Fruit fly (Drosophila melanogaster) whole organism, embryonic: ENCODE measurements around the gene Pgd.

Source experiments
- Aef1 ChIP-seq: fragments of 200-800 bp; sonication (Bioruptor generic); IDR thresholded peaks from 3 replicates; pipeline ENCODE4 v1.3.6; 2022; ENCODE audit warnings: missing biosample characterization, missing genetic modification characterization
- CG1602 ChIP-seq: fragments of 200-800 bp; sonication (Bioruptor generic); optimal IDR thresholded peaks from 3 replicates; lab custom pipeline; 2016; ENCODE audit warnings: missing biosample characterization, missing genetic modification characterization
- CG1603 ChIP-seq: fragments of 200-800 bp; sonication (Bioruptor generic); optimal IDR thresholded peaks from 2 replicates; lab custom pipeline; 2019; ENCODE audit warnings: missing biosample characterization, mild to moderate bottlenecking, missing genetic modification characterization, moderate library complexity
- CG16813 ChIP-seq: fragments of 200-800 bp; sonication (Bioruptor generic); IDR thresholded peaks from 3 replicates; pipeline ENCODE4 v1.3.6; 2022; ENCODE audit warnings: missing biosample characterization, missing genetic modification characterization; ENCODE audit not compliant: partially characterized antibody
- CG17186 ChIP-seq: fragments of 200-800 bp; sonication (Bioruptor generic); optimal IDR thresholded peaks from 3 replicates; lab custom pipeline; 2017; ENCODE audit warnings: missing biosample characterization, missing genetic modification reagents, missing genetic modification characterization
- CG3163 ChIP-seq: fragments of 200-800 bp; sonication (Bioruptor generic); optimal IDR thresholded peaks from 3 replicates; lab custom pipeline; 2016; ENCODE audit warnings: missing biosample characterization, missing genetic modification characterization
- CG32767 ChIP-seq: fragments of 200-800 bp; sonication (Bioruptor generic); IDR thresholded peaks from 2 replicates; pipeline ENCODE4 v1.3.6; 2022; ENCODE audit warnings: missing biosample characterization, missing genetic modification characterization
- CG5180 ChIP-seq: fragments of 200-800 bp; sonication (Bioruptor generic); optimal IDR thresholded peaks from 3 replicates; lab custom pipeline; 2017; ENCODE audit warnings: missing biosample characterization, missing genetic modification characterization, mild to moderate bottlenecking, moderate library complexity, missing genetic modification reagents
- CG6689 ChIP-seq: fragments of 200-800 bp; sonication (Bioruptor generic); IDR thresholded peaks from 2 replicates; pipeline ENCODE4 v1.3.6; 2022; ENCODE audit warnings: missing biosample characterization, missing genetic modification characterization
- CG6765 ChIP-seq: fragments of 200-800 bp; sonication (Bioruptor generic); optimal IDR thresholded peaks from 3 replicates; lab custom pipeline; 2017; ENCODE audit warnings: missing biosample characterization, mild to moderate bottlenecking, missing genetic modification characterization
- CG7786 ChIP-seq: fragments of 200-800 bp; sonication (Bioruptor generic); optimal IDR thresholded peaks from 2 replicates; lab custom pipeline; 2016; ENCODE audit warnings: missing biosample characterization, missing genetic modification characterization
- CkIIα-i1 ChIP-seq: fragments of 200-800 bp; sonication (Bioruptor generic); IDR thresholded peaks from 2 replicates; pipeline ENCODE4 v1.3.6; 2022; ENCODE audit warnings: missing biosample characterization, missing genetic modification characterization
- Dfd ChIP-seq, 2 experiments: fragments of >200 bp; optimal IDR thresholded peaks; 2 replicates each; lab custom pipeline; 2017; ENCODE audit warnings: missing biosample characterization in 2 of 2, missing genetic modification characterization in 2 of 2
- Fer3 ChIP-seq: fragments of 200-800 bp; sonication (Bioruptor generic); optimal IDR thresholded peaks from 2 replicates; lab custom pipeline; 2018; ENCODE audit warnings: missing biosample characterization, mild to moderate bottlenecking, missing genetic modification characterization, moderate library complexity
- HLH54F ChIP-seq: fragments of 200-800 bp; sonication (Bioruptor generic); optimal IDR thresholded peaks from 3 replicates; lab custom pipeline; 2016; ENCODE audit warnings: missing biosample characterization, missing genetic modification characterization
- HmgD ChIP-seq: fragments of 200-800 bp; sonication (Bioruptor generic); optimal IDR thresholded peaks from 3 replicates; lab custom pipeline; 2016; ENCODE audit warnings: missing biosample characterization, missing genetic modification characterization
- Kr ChIP-seq: fragments of 200-800 bp; sonication (Bioruptor generic); optimal IDR thresholded peaks from 2 replicates; lab custom pipeline; 2017; ENCODE audit warnings: missing biosample characterization, mild to moderate bottlenecking, missing genetic modification characterization
- Lpt ChIP-seq: fragments of >200 bp; optimal IDR thresholded peaks from 2 replicates; lab custom pipeline; 2018; ENCODE audit warnings: missing biosample characterization, missing genetic modification characterization
- NFAT ChIP-seq: fragments of 200-800 bp; sonication (Bioruptor generic); IDR thresholded peaks from 2 replicates; pipeline ENCODE4 v1.3.6; 2022; ENCODE audit warnings: missing biosample characterization, missing genetic modification characterization
- NfI ChIP-seq: fragments of 200-800 bp; sonication (Bioruptor generic); optimal IDR thresholded peaks from 3 replicates; lab custom pipeline; 2018; ENCODE audit warnings: missing biosample characterization, mild to moderate bottlenecking, missing genetic modification characterization, moderate library complexity
- Ssrp ChIP-seq: fragments of 200-800 bp; sonication (Bioruptor generic); optimal IDR thresholded peaks from 2 replicates; lab custom pipeline; 2018; ENCODE audit warnings: missing biosample characterization, mild to moderate bottlenecking, missing genetic modification characterization, moderate library complexity
- al ChIP-seq: fragments of 200-800 bp; sonication (Bioruptor generic); IDR thresholded peaks from 2 replicates; pipeline ENCODE4 v1.3.6; 2022; ENCODE audit warnings: missing biosample characterization, missing genetic modification characterization
- amos ChIP-seq: fragments of 200-800 bp; sonication (Bioruptor generic); IDR thresholded peaks from 2 replicates; pipeline ENCODE4 v1.3.6; 2022; ENCODE audit warnings: missing biosample characterization, missing genetic modification characterization; ENCODE audit not compliant: partially characterized antibody
- ash1 ChIP-seq: fragments of 200-800 bp; sonication (Bioruptor generic); optimal IDR thresholded peaks from 2 replicates; lab custom pipeline; 2018; ENCODE audit warnings: missing biosample characterization, mild to moderate bottlenecking, missing genetic modification characterization
- bbx ChIP-seq: fragments of 200-800 bp; sonication (Bioruptor generic); IDR thresholded peaks from 2 replicates; pipeline ENCODE4 v1.3.6; 2022; ENCODE audit warnings: missing biosample characterization, missing genetic modification characterization; ENCODE audit not compliant: partially characterized antibody
- br ChIP-seq: fragments of >200 bp; optimal IDR thresholded peaks from 2 replicates; lab custom pipeline; 2017
- chinmo ChIP-seq: fragments of 200-800 bp; sonication (Bioruptor generic); IDR thresholded peaks from 4 replicates; pipeline ENCODE4 v1.3.6; 2022; ENCODE audit warnings: missing biosample characterization, missing genetic modification characterization; ENCODE audit not compliant: partially characterized antibody
- croc ChIP-seq: fragments of 200-800 bp; sonication (Bioruptor generic); conservative IDR thresholded peaks from 3 replicates; pipeline ENCODE4 v1.3.6; 2022; ENCODE audit warnings: missing biosample characterization, missing genetic modification characterization
- dmrt11E ChIP-seq: fragments of 200-800 bp; sonication (Bioruptor generic); optimal IDR thresholded peaks from 3 replicates; lab custom pipeline; 2018; ENCODE audit warnings: missing biosample characterization, mild to moderate bottlenecking, missing genetic modification characterization, moderate library complexity
- dysf ChIP-seq: fragments of 200-800 bp; sonication (Bioruptor generic); IDR thresholded peaks from 3 replicates; pipeline ENCODE4 v1.3.6; 2022; ENCODE audit warnings: missing biosample characterization, missing genetic modification characterization
- fd96Cb ChIP-seq: fragments of 200-800 bp; sonication (Bioruptor generic); optimal IDR thresholded peaks from 2 replicates; lab custom pipeline; 2018; ENCODE audit warnings: missing biosample characterization, mild to moderate bottlenecking, missing genetic modification characterization, moderate library complexity
- fru ChIP-seq: fragments of >200 bp; optimal IDR thresholded peaks from 2 replicates; lab custom pipeline; 2017
- gcm2 ChIP-seq: fragments of 200-800 bp; sonication (Bioruptor generic); optimal IDR thresholded peaks from 2 replicates; lab custom pipeline; 2016; ENCODE audit warnings: missing biosample characterization, missing genetic modification characterization
- gem ChIP-seq: fragments of 200-800 bp; sonication (Bioruptor generic); optimal IDR thresholded peaks from 2 replicates; lab custom pipeline; 2019; ENCODE audit warnings: missing biosample characterization, mild to moderate bottlenecking, missing genetic modification characterization, moderate library complexity
- grau ChIP-seq: fragments of 200-800 bp; optimal IDR thresholded peaks from 3 replicates; lab custom pipeline; 2019; ENCODE audit warnings: missing biosample characterization, mild to moderate bottlenecking, missing genetic modification characterization, moderate library complexity
- gro ChIP-seq: fragments of 200-800 bp; sonication (Bioruptor generic); optimal IDR thresholded peaks from 2 replicates; lab custom pipeline; 2016; ENCODE audit warnings: missing biosample characterization, missing genetic modification characterization
- hb ChIP-seq: fragments of 200-800 bp; sonication (Bioruptor generic); IDR thresholded peaks from 3 replicates; pipeline ENCODE4 v1.3.6; 2022; ENCODE audit warnings: missing biosample characterization, missing genetic modification characterization; ENCODE audit not compliant: partially characterized antibody
- her ChIP-seq: fragments of 200-800 bp; sonication (Bioruptor generic); optimal IDR thresholded peaks from 2 replicates; lab custom pipeline; 2016; ENCODE audit warnings: missing biosample characterization, missing genetic modification characterization
- hth ChIP-seq: fragments of >200 bp; optimal IDR thresholded peaks from 2 replicates; lab custom pipeline; 2017; ENCODE audit warnings: inconsistent platforms
- insv ChIP-seq, 2 experiments: fragments of 200-800 bp; sonication (Bioruptor generic); optimal IDR thresholded peaks; 3 replicates each; lab custom pipeline; 2016 to 2018; ENCODE audit warnings: missing biosample characterization in 2 of 2, missing genetic modification characterization in 2 of 2
- jigr1 ChIP-seq: fragments of 200-800 bp; sonication (Bioruptor generic); IDR thresholded peaks from 3 replicates; pipeline ENCODE4 v1.3.6; 2022; ENCODE audit warnings: missing biosample characterization, missing genetic modification characterization
- kay ChIP-seq: fragments of 200-800 bp; sonication (Bioruptor generic); optimal IDR thresholded peaks from 2 replicates; lab custom pipeline; 2016; ENCODE audit warnings: missing biosample characterization, missing genetic modification characterization
- mld ChIP-seq: fragments of 200-800 bp; sonication (Bioruptor generic); IDR thresholded peaks from 3 replicates; pipeline ENCODE4 v1.3.6; 2022; ENCODE audit warnings: missing biosample characterization, missing genetic modification characterization; ENCODE audit not compliant: partially characterized antibody
- phol ChIP-seq: fragments of 200-800 bp; sonication (Bioruptor generic); optimal IDR thresholded peaks from 3 replicates; lab custom pipeline; 2018; ENCODE audit warnings: missing biosample characterization, mild to moderate bottlenecking, missing genetic modification characterization, moderate library complexity
- pita ChIP-seq: fragments of 200-800 bp; sonication (Bioruptor generic); optimal IDR thresholded peaks from 2 replicates; lab custom pipeline; 2017; ENCODE audit warnings: missing biosample characterization, mild to moderate bottlenecking, missing genetic modification characterization
- pros ChIP-seq: fragments of 200-800 bp; sonication (Bioruptor generic); optimal IDR thresholded peaks from 3 replicates; lab custom pipeline; 2019; ENCODE audit warnings: missing biosample characterization, mild to moderate bottlenecking, missing genetic modification characterization, moderate library complexity
- repo ChIP-seq: fragments of 200-800 bp; sonication (Bioruptor generic); optimal IDR thresholded peaks from 2 replicates; lab custom pipeline; 2016; ENCODE audit warnings: missing biosample characterization, missing genetic modification characterization
- row ChIP-seq: fragments of 200-800 bp; sonication (Bioruptor generic); IDR thresholded peaks from 3 replicates; pipeline ENCODE4 v1.3.6; 2022; ENCODE audit warnings: missing biosample characterization, missing genetic modification characterization
- seq ChIP-seq: fragments of 200-800 bp; sonication (Bioruptor generic); IDR thresholded peaks from 2 replicates; pipeline ENCODE4 v1.3.6; 2022; ENCODE audit warnings: missing biosample characterization, missing genetic modification characterization
- ssp ChIP-seq: fragments of 200-800 bp; sonication (Bioruptor generic); IDR thresholded peaks from 2 replicates; pipeline ENCODE4 v1.3.6; 2022; ENCODE audit warnings: missing biosample characterization, missing genetic modification characterization
- vvl ChIP-seq: fragments of 200-800 bp; sonication (Bioruptor generic); IDR thresholded peaks from 2 replicates; pipeline ENCODE4 v1.3.6; 2022; ENCODE audit warnings: missing biosample characterization, missing genetic modification characterization

Gene Pgd

dm6 chrX:2141159-2141853 is 3.6 kb upstream of the Pgd start, which contains the start of gene D2hgdh (continued):
- TF ChIP-seq gcm2 (GFP tag; lab: Kevin White, UChicago), result no peak
- TF ChIP-seq CG6689 (GFP tag; lab: Robert Waterston, UW), result no peak
- no peak for TF ChIP-seq seq (GFP tag; lab: Robert Waterston, UW)
- no peak for TF ChIP-seq repo (GFP tag; lab: Kevin White, UChicago)
- no peak for TF ChIP-seq HLH54F (GFP tag; lab: Kevin White, UChicago)
- no peak for TF ChIP-seq dmrt11E (tag; lab: Kevin White, UChicago)
- TF ChIP-seq croc, result no peak
- TF ChIP-seq Fer3 (tag; lab: Kevin White, UChicago), result no peak
- TF ChIP-seq ssp, result no peak
- peak; percentile 71; the same call in 1 of the 4 replicates for TF ChIP-seq chinmo (GFP tag; lab: Robert Waterston, UW)
- TF ChIP-seq NFAT (GFP tag; lab: Robert Waterston, UW), result 0 out of 2 replicates have a peak, but pooled peaks have one; percentile 8
- no peak for TF ChIP-seq phol (tag; lab: Kevin White, UChicago)
- TF ChIP-seq grau (tag; lab: Kevin White, UChicago), result peak; percentile 37
- TF ChIP-seq amos (GFP tag; lab: Robert Waterston, UW), result peak; percentile 23; the same call in 1 of the 2 replicates
- TF ChIP-seq insv (GFP tag; optimal IDR thresholded peaks at IDR 0.05; lab: Kevin White, UChicago), result no peak
- TF ChIP-seq ash1 (GFP tag; lab: Kevin White, UChicago), result no peak
- no peak for TF ChIP-seq CG5180 (GFP tag; lab: Kevin White, UChicago)
- no peak for TF ChIP-seq fru (lab: Kevin White, UChicago)
- TF ChIP-seq her (GFP tag; lab: Kevin White, UChicago), result no peak
- no peak for TF ChIP-seq br (lab: Kevin White, UChicago)
- TF ChIP-seq pros (GFP tag; lab: Kevin White, UChicago), result no peak
- peak; percentile 21; the same call in 1 of the 3 replicates for TF ChIP-seq row
- no peak for TF ChIP-seq hb (GFP tag; lab: Robert Waterston, UW)
- TF ChIP-seq Ssrp (tag; lab: Kevin White, UChicago), result no peak
- no peak for TF ChIP-seq NfI (GFP tag; lab: Kevin White, UChicago)
- TF ChIP-seq al, result no peak
- no peak for TF ChIP-seq CG6765 (GFP tag; lab: Kevin White, UChicago)
- no peak for TF ChIP-seq Aef1 (GFP tag; lab: Robert Waterston, UW)
- TF ChIP-seq pita (GFP tag; lab: Kevin White, UChicago), result no peak
- TF ChIP-seq vvl, result no peak
- no peak for TF ChIP-seq Dfd (GFP tag; optimal IDR thresholded peaks at IDR 0.05; lab: Kevin White, UChicago)
- TF ChIP-seq HmgD (GFP tag; lab: Kevin White, UChicago), result no peak
- TF ChIP-seq jigr1 (GFP tag; lab: Robert Waterston, UW), result no peak
- no peak for TF ChIP-seq mld (GFP tag; lab: Robert Waterston, UW)
- no peak for TF ChIP-seq Lpt (GFP tag; lab: Kevin White, UChicago)
- TF ChIP-seq Kr (GFP tag; lab: Kevin White, UChicago), result no peak
- peak; percentile 30 for TF ChIP-seq gem (tag; lab: Kevin White, UChicago)
- no peak for TF ChIP-seq kay (GFP tag; lab: Kevin White, UChicago)
- no peak for TF ChIP-seq CG17186
- no peak for TF ChIP-seq fd96Cb (tag; lab: Kevin White, UChicago)
- TF ChIP-seq gro (GFP tag; lab: Kevin White, UChicago), result peak; percentile 1
- no peak for TF ChIP-seq CG1603
- TF ChIP-seq CG32767, result no peak
- no peak for TF ChIP-seq hth (lab: Kevin White, UChicago)
- TF ChIP-seq CG7786, result no peak
- peak; percentile 69 for TF ChIP-seq CG3163
- peak; percentile 11; the same call in 1 of the 3 replicates for TF ChIP-seq dysf (GFP tag; lab: Robert Waterston, UW)
- TF ChIP-seq CkIIα-i1 (GFP tag; lab: Robert Waterston, UW), result no peak
- TF ChIP-seq bbx (GFP tag; lab: Robert Waterston, UW), result no peak
- no peak for TF ChIP-seq CG1602
- TF ChIP-seq CG16813 (GFP tag; lab: Robert Waterston, UW), result no peak
